Fruit fly (Drosophila melanogaster): ENCODE data around the gene ry.

- TF ChIP-seq cic (GFP tag; optimal IDR thresholded peaks at IDR 0.05) (no peak), bab1 (GFP tag; optimal IDR thresholded peaks at IDR 0.05) (no peak), tj (GFP tag; optimal IDR thresholded peaks at IDR 0.05) (no peak), cnc (optimal IDR thresholded peaks at IDR 0.05) (no peak), CG1620 (GFP tag; optimal IDR thresholded peaks at IDR 0.05) (no peak), pad (GFP tag; optimal IDR thresholded peaks at IDR 0.05) (no peak), CG33017 (tag; optimal IDR thresholded peaks at IDR 0.05) (no peak), CG12768 (GFP tag; optimal IDR thresholded peaks at IDR 0.05) (no peak), CG7101 (tag; optimal IDR thresholded peaks at IDR 0.05) (no peak), CG11617 (GFP tag; optimal IDR thresholded peaks at IDR 0.05) (no peak)
Observed at dm6 chr3R:13015402-13015801, 16.9 kb upstream of the ry start.

Measured in whole organism, adult.